Worm (Caenorhabditis elegans) whole organism, early embryonic: ENCODE results near the gene W04E12.5.

Experiments used
- B0310.2 ChIP-seq: sonication (generic microtip); optimal IDR thresholded peaks from 2 replicates; lab custom pipeline; 2016; ENCODE audit warnings: mild to moderate bottlenecking, missing genetic modification characterization, missing compliant biosample characterization
- F13C5.2 ChIP-seq: sonication (generic microtip); optimal IDR thresholded peaks from 2 replicates; lab custom pipeline; 2017; ENCODE audit warnings: mild to moderate bottlenecking, missing genetic modification characterization, inconsistent platforms, missing compliant biosample characterization
- aly-1 ChIP-seq: sonication (generic microtip); optimal IDR thresholded peaks from 2 replicates; lab custom pipeline; 2016; ENCODE audit warnings: missing genetic modification characterization, missing compliant biosample characterization
- ama-1 ChIP-seq: fragments of 150-350 bp; optimal IDR thresholded peaks from 2 replicates; lab custom pipeline; 2014
- ceh-13 ChIP-seq: fragments of 200-800 bp; sonication (Bioruptor generic); optimal IDR thresholded peaks from 2 replicates; lab custom pipeline; 2018; ENCODE audit warnings: mild to moderate bottlenecking, missing genetic modification characterization, missing compliant biosample characterization
- ceh-36 ChIP-seq: sonication (generic microtip); optimal IDR thresholded peaks from 2 replicates; lab custom pipeline; 2016; ENCODE audit warnings: missing genetic modification characterization, inconsistent platforms, missing compliant biosample characterization
- ets-7 ChIP-seq: sonication (generic microtip); optimal IDR thresholded peaks from 2 replicates; lab custom pipeline; 2016; ENCODE audit warnings: missing genotype, missing genetic modification characterization, missing compliant biosample characterization
- flt-1 ChIP-seq: fragments of 200-800 bp; sonication (Bioruptor generic); IDR thresholded peaks from 2 replicates; pipeline ENCODE4 v1.3.6; 2022; ENCODE audit warnings: missing genetic modification characterization, missing compliant biosample characterization
- hmbx-1 ChIP-seq: sonication (generic microtip); optimal IDR thresholded peaks from 2 replicates; lab custom pipeline; 2016; ENCODE audit warnings: mild to moderate bottlenecking, missing genetic modification characterization, missing compliant biosample characterization
- hmg-4 ChIP-seq: fragments of 200-800 bp; sonication (Bioruptor generic); optimal IDR thresholded peaks from 2 replicates; lab custom pipeline; 2018; ENCODE audit warnings: mild to moderate bottlenecking, missing genetic modification characterization, missing compliant biosample characterization
- hnd-1 ChIP-seq: sonication (generic microtip); optimal IDR thresholded peaks from 2 replicates; lab custom pipeline; 2016; ENCODE audit warnings: missing genetic modification characterization, missing compliant biosample characterization
- pes-1 ChIP-seq: fragments of 200-800 bp; sonication (Bioruptor generic); IDR thresholded peaks from 2 replicates; pipeline ENCODE4 v1.3.6; 2022; ENCODE audit warnings: missing genetic modification reagents, missing genetic modification characterization, missing compliant biosample characterization
- scrt-1 ChIP-seq: fragments of 200-800 bp; sonication (Bioruptor generic); IDR thresholded peaks from 2 replicates; pipeline ENCODE4 v1.3.6; 2022; ENCODE audit warnings: missing genetic modification characterization, missing compliant biosample characterization
- sea-1 ChIP-seq: fragments of 200-800 bp; sonication (Bioruptor generic); conservative IDR thresholded peaks from 2 replicates; pipeline ENCODE4 v1.3.6; 2022; ENCODE audit warnings: missing genetic modification characterization, missing compliant biosample characterization
- tbx-11 ChIP-seq: fragments of 200-800 bp; sonication (Bioruptor generic); IDR thresholded peaks from 2 replicates; pipeline ENCODE4 v1.3.6; 2022; ENCODE audit warnings: missing genetic modification characterization, missing compliant biosample characterization
- tbx-37 ChIP-seq: fragments of 200-800 bp; sonication (Bioruptor generic); conservative IDR thresholded peaks from 2 replicates; pipeline ENCODE4 v1.3.6; 2022; ENCODE audit warnings: missing genetic modification reagents, missing genetic modification characterization, missing compliant biosample characterization
- tra-4 ChIP-seq: sonication (generic microtip); optimal IDR thresholded peaks from 2 replicates; lab custom pipeline; 2017; ENCODE audit warnings: missing genetic modification characterization, missing compliant biosample characterization

The W04E12.5 gene

DNA sequence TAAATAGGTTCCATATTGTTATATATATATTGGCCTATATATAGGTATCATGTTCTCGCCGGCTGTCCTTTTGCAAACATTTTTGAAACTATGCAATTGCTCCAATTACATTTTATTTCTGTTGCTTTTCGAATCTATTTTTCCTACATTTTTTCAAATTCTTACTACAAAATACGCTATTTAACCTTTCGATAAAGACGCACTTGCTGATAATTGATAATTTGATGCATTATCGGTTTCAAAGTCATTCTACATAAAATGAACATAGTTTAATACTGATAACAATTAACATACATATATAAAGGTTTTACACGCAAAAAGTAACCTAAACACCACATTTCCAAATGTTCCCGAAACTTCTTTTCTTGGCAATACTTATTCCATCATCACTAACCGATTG lies 42.4 kb downstream of the W04E12.5 start, which contains the start of gene clec-258:
clec-258 (plus strand) TSS at position 81 of the 400 bp plus-strand sequence.
- no peak for TF ChIP-seq tbx-37
- no peak for TF ChIP-seq hmbx-1
- TF ChIP-seq scrt-1 (GFP tag; lab: Robert Waterston, UW) = no peak
- no peak for TF ChIP-seq tbx-11 (GFP tag; lab: Robert Waterston, UW)
- no peak for TF ChIP-seq sea-1 (GFP tag; lab: Robert Waterston, UW)
- TF ChIP-seq B0310.2 (tag; lab: Kevin White, UChicago) = no peak
- no peak for TF ChIP-seq ets-7
- TF ChIP-seq tra-4 (tag; lab: Kevin White, UChicago) = no peak
- TF ChIP-seq hmg-4 (GFP tag; lab: Kevin White, UChicago) = no peak
- no peak for TF ChIP-seq ama-1 (lab: Kevin White, UChicago)
- TF ChIP-seq pes-1 (GFP tag; lab: Robert Waterston, UW) = no peak
- no peak for TF ChIP-seq ceh-36
- TF ChIP-seq flt-1 = no peak
- TF ChIP-seq F13C5.2 = no peak
- no peak for TF ChIP-seq aly-1 (tag; lab: Kevin White, UChicago)

DNA sequence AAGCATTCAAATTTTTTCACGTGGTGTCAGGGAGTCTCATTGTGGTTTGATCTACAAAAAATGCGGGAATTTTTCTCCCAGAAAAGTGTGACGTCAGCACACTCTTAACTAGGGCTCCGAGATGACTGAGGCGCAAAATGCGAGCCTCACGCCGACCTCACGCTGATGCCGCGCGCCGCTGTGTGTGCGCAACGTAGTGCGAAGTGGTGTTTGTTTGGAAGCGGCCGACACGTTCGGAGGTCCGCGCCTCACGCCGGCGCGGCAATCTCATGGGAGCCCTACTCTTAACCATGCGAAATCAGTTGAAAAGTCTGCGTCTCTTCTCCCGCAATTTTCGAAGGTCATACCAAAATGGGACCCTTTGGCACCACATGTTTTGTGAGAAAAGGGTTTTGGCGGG lies 44.3 kb downstream of the W04E12.5 start:
- no peak for TF ChIP-seq ceh-36
- TF ChIP-seq tbx-11 (GFP tag; lab: Robert Waterston, UW) = no peak
- TF ChIP-seq hnd-1 (tag; lab: Kevin White, UChicago) = no peak
- no peak for TF ChIP-seq ets-7
- no peak for TF ChIP-seq B0310.2 (tag; lab: Kevin White, UChicago)
- TF ChIP-seq ama-1 (lab: Kevin White, UChicago) = no peak
- no peak for TF ChIP-seq tbx-37
- no peak for TF ChIP-seq aly-1 (tag; lab: Kevin White, UChicago)
- no peak for TF ChIP-seq sea-1 (GFP tag; lab: Robert Waterston, UW)
- TF ChIP-seq hmg-4 (GFP tag; lab: Kevin White, UChicago) = no peak

DNA sequence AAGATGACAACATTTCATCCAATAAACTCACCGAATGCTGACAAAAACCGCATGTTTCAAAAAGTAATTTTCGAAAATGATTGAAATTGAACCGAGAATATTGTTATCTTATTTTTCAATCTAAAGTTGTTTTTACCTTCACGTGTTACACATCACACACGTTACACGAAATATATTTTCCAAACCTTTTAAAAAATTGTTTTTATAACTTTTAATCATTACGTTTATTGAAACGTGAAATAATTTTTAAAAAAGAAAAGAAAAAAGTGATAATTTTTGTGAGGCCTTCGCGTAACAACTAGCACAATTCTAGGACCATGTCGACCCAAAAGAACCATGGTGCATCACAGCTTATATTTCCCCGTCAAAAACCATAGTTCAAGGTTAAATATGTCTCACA lies 49.0 kb downstream of the W04E12.5 start, which contains the start of gene M162.7:
M162.7 (minus strand) TSS at position 101 of the 400 bp plus-strand sequence.
- no peak for TF ChIP-seq hnd-1 (tag; lab: Kevin White, UChicago)
- no peak for TF ChIP-seq tbx-37
- no peak for TF ChIP-seq aly-1 (tag; lab: Kevin White, UChicago)
- TF ChIP-seq scrt-1 (GFP tag; lab: Robert Waterston, UW) = no peak
- TF ChIP-seq hmg-4 (GFP tag; lab: Kevin White, UChicago) = no peak
- TF ChIP-seq tbx-11 (GFP tag; lab: Robert Waterston, UW) = no peak
- TF ChIP-seq hmbx-1 = no peak
- TF ChIP-seq B0310.2 (tag; lab: Kevin White, UChicago) = no peak
- TF ChIP-seq ceh-13 (GFP tag; lab: Kevin White, UChicago) = no peak
- no peak for TF ChIP-seq ceh-36
- TF ChIP-seq ama-1 (lab: Kevin White, UChicago) = no peak
- TF ChIP-seq pes-1 (GFP tag; lab: Robert Waterston, UW) = no peak
- no peak for TF ChIP-seq sea-1 (GFP tag; lab: Robert Waterston, UW)
- TF ChIP-seq ets-7 = no peak
- TF ChIP-seq tra-4 (tag; lab: Kevin White, UChicago) = no peak
- no peak for TF ChIP-seq flt-1
- no peak for TF ChIP-seq F13C5.2
